Worm (Caenorhabditis elegans): ENCODE measurements around the gene C33F10.12.

- TF ChIP-seq nhr-11 (tag; optimal IDR thresholded peaks at IDR 0.05) (no peak), fkh-10 (GFP tag; optimal IDR thresholded peaks at IDR 0.05) (no peak), pag-3 (tag; optimal IDR thresholded peaks at IDR 0.05; ENCODE audit: borderline replicate concordance, insufficient read depth) (no peak), pqm-1 (tag; optimal IDR thresholded peaks at IDR 0.05) (no peak), ceh-88 (GFP tag; IDR thresholded peaks at IDR 0.05) (no peak), blmp-1 (tag; optimal IDR thresholded peaks at IDR 0.05) (no peak), aha-1 (tag; optimal IDR thresholded peaks at IDR 0.05) (no peak), ceh-8 (GFP tag; optimal IDR thresholded peaks at IDR 0.05) (no peak), pax-3 (tag; optimal IDR thresholded peaks at IDR 0.05) (no peak), isw-1 (GFP tag; IDR thresholded peaks at IDR 0.05) (no peak), ceh-63 (GFP tag; optimal IDR thresholded peaks at IDR 0.05) (no peak), egl-27 (tag; optimal IDR thresholded peaks at IDR 0.05) (no peak), nhr-28 (tag; optimal IDR thresholded peaks at IDR 0.05) (no peak)
Observed at ce11 chrII:4870691-4871090, 33.1 kb upstream of the C33F10.12 start, which contains the start of gene col-20.

All from whole organism, L1 larva.